Fruit fly (Drosophila melanogaster) whole organism, adult: ENCODE data around the gene CG7668.

ENCODE experiments used
- CG11617 ChIP-seq: fragments of 200-800 bp; sonication (Bioruptor generic); optimal IDR thresholded peaks from 2 replicates; lab custom pipeline; 2017; ENCODE audit warnings: mild to moderate bottlenecking, missing biosample characterization, missing genetic modification reagents, missing genetic modification characterization
- CG12768 ChIP-seq: fragments of 200-800 bp; sonication (Bioruptor generic); optimal IDR thresholded peaks from 2 replicates; lab custom pipeline; 2017; ENCODE audit warnings: missing biosample characterization, missing genetic modification characterization, mild to moderate bottlenecking, moderate library complexity, missing genetic modification reagents
- CG14711 ChIP-seq: fragments of 200-800 bp; sonication (Bioruptor generic); optimal IDR thresholded peaks from 2 replicates; lab custom pipeline; 2018; ENCODE audit warnings: missing biosample characterization, mild to moderate bottlenecking, missing genetic modification characterization, moderate library complexity
- CG1620 ChIP-seq: fragments of 200-800 bp; sonication (Bioruptor generic); optimal IDR thresholded peaks from 2 replicates; lab custom pipeline; 2016; ENCODE audit warnings: missing biosample characterization, missing genetic modification characterization
- CG5204 ChIP-seq: fragments of 200-800 bp; sonication (Bioruptor generic); optimal IDR thresholded peaks from 2 replicates; lab custom pipeline; 2016; ENCODE audit warnings: missing biosample characterization, missing genetic modification characterization
- CG7045 ChIP-seq: fragments of 200-800 bp; sonication (Bioruptor generic); optimal IDR thresholded peaks from 2 replicates; lab custom pipeline; 2017; ENCODE audit warnings: missing biosample characterization, mild to moderate bottlenecking, missing genetic modification characterization
- CG7101 ChIP-seq: fragments of 200-800 bp; sonication (Bioruptor generic); optimal IDR thresholded peaks from 2 replicates; lab custom pipeline; 2018; ENCODE audit warnings: missing biosample characterization, mild to moderate bottlenecking, missing genetic modification characterization, moderate library complexity
- Clk ChIP-seq: fragments of 200-800 bp; sonication (Bioruptor generic); optimal IDR thresholded peaks from 2 replicates; lab custom pipeline; 2017; ENCODE audit warnings: missing biosample characterization, missing genetic modification characterization
- Crg-1 ChIP-seq: fragments of 200-800 bp; sonication (Bioruptor generic); optimal IDR thresholded peaks from 2 replicates; lab custom pipeline; 2016; ENCODE audit warnings: missing biosample characterization, missing genetic modification characterization
- Hr96 ChIP-seq: fragments of 200-800 bp; sonication (Bioruptor generic); optimal IDR thresholded peaks from 2 replicates; lab custom pipeline; 2016; ENCODE audit warnings: missing biosample characterization, missing genetic modification characterization
- Mnt ChIP-seq: fragments of 200-800 bp; sonication (Bioruptor generic); optimal IDR thresholded peaks from 2 replicates; lab custom pipeline; 2016; ENCODE audit warnings: missing biosample characterization, mild to moderate bottlenecking, missing genetic modification characterization
- bab1 ChIP-seq: fragments of 200-800 bp; sonication (Bioruptor generic); optimal IDR thresholded peaks from 3 replicates; lab custom pipeline; 2019; ENCODE audit warnings: missing biosample characterization, mild to moderate bottlenecking, missing genetic modification characterization, moderate library complexity
- cic ChIP-seq: fragments of 200-800 bp; sonication (Bioruptor generic); optimal IDR thresholded peaks from 2 replicates; lab custom pipeline; 2017; ENCODE audit warnings: missing biosample characterization, mild to moderate bottlenecking, missing genetic modification characterization, moderate library complexity
- kay ChIP-seq: fragments of 200-800 bp; sonication (Bioruptor generic); peaks from one replicate; lab custom pipeline; 2016; ENCODE audit warnings: missing biosample characterization, missing genetic modification characterization, borderline replicate concordance
- ovo ChIP-seq: fragments of 200-800 bp; sonication (Bioruptor generic); optimal IDR thresholded peaks from 2 replicates; lab custom pipeline; 2016; ENCODE audit warnings: missing biosample characterization, missing genetic modification characterization
- pad ChIP-seq: fragments of 200-800 bp; sonication (Bioruptor generic); optimal IDR thresholded peaks from 3 replicates; lab custom pipeline; 2017; ENCODE audit warnings: missing biosample characterization, missing genetic modification characterization, mild to moderate bottlenecking, moderate library complexity, missing genetic modification reagents
- tj ChIP-seq: fragments of 200-800 bp; sonication (Bioruptor generic); optimal IDR thresholded peaks from 3 replicates; lab custom pipeline; 2017; ENCODE audit warnings: missing biosample characterization, mild to moderate bottlenecking, missing genetic modification characterization, moderate library complexity
- toe ChIP-seq: fragments of 200-800 bp; sonication (Bioruptor generic); optimal IDR thresholded peaks from 2 replicates; lab custom pipeline; 2016; ENCODE audit warnings: missing biosample characterization, missing genetic modification characterization

CG7668 gene

dm6 chr3L:20006269-20007265 is 4.0 kb downstream of the CG7668 start:
- TF ChIP-seq tj (peak; percentile 14), bab1 (GFP tag; lab: Kevin White, UChicago) (peak; percentile 32), pad (GFP tag; lab: Kevin White, UChicago) (no peak), CG1620 (GFP tag; lab: Kevin White, UChicago) (no peak)

dm6 chr3L:20027735-20028134 is 25.2 kb downstream of the CG7668 start, which contains the start of gene CG14183:
TSS of gene CG14183 (minus strand) at chr3L:20027835.
- TF ChIP-seq tj (no peak), CG7045 (GFP tag; lab: Kevin White, UChicago) (no peak), cic (GFP tag; lab: Kevin White, UChicago) (no peak), CG7101 (no peak), Clk (GFP tag; lab: Kevin White, UChicago) (no peak), Crg-1 (GFP tag; lab: Kevin White, UChicago) (no peak), kay (GFP tag; lab: Kevin White, UChicago) (no peak), pad (GFP tag; lab: Kevin White, UChicago) (no peak)

- TF ChIP-seq CG7045 (GFP tag; lab: Kevin White, UChicago), result no peak
- no peak for TF ChIP-seq Hr96 (GFP tag; lab: Kevin White, UChicago)
- TF ChIP-seq CG7101, result no peak
- no peak for TF ChIP-seq CG14711 (tag; lab: Kevin White, UChicago)
- TF ChIP-seq ovo, result no peak
- peak; percentile 27 for TF ChIP-seq bab1 (GFP tag; lab: Kevin White, UChicago)
- no peak for TF ChIP-seq CG5204 (GFP tag; lab: Kevin White, UChicago)
- no peak for TF ChIP-seq kay (GFP tag; lab: Kevin White, UChicago)
- TF ChIP-seq Crg-1 (GFP tag; lab: Kevin White, UChicago), result no peak
These were observed 26.2 kb downstream of the CG7668 start, which contains the start of gene Lamtor1 for dm6 chr3L:20028753-20029152. TSS of gene Lamtor1 (minus strand) at chr3L:20029020.

dm6 chr3L:20036610-20037009 is 34.1 kb downstream of the CG7668 start:
- TF ChIP-seq CG12768 (GFP tag; lab: Kevin White, UChicago) (no peak), CG1620 (GFP tag; lab: Kevin White, UChicago) (no peak), toe (no peak), Hr96 (GFP tag; lab: Kevin White, UChicago) (no peak), ovo (no peak), CG11617 (GFP tag; lab: Kevin White, UChicago) (no peak), CG5204 (GFP tag; lab: Kevin White, UChicago) (no peak), Mnt (GFP tag; lab: Kevin White, UChicago) (no peak)
